Worm (Caenorhabditis elegans) whole organism, L3 larva: ENCODE results near the gene K01D12.1.

Source experiments
- elt-3 ChIP-seq, 3 experiments: fragments of 150-350 bp in 1 of 3; sonication (generic microtip) in 2 of 3; optimal IDR thresholded peaks; 2 replicates in 2 of 3; 4 replicates in 1 of 3; lab custom pipeline; 2014 to 2017; ENCODE audit warnings: missing biosample characterization in 3 of 3, missing genetic modification characterization in 3 of 3
- mml-1 ChIP-seq: fragments of 150-350 bp; sonication (generic microtip); optimal IDR thresholded peaks from 3 replicates; lab custom pipeline; 2014; ENCODE audit warnings: missing biosample characterization, missing genetic modification characterization
- pha-4 ChIP-seq: fragments of 150-350 bp; optimal IDR thresholded peaks from 2 replicates; lab custom pipeline; 2014; ENCODE audit warnings: missing biosample characterization, missing genetic modification reagents, missing genetic modification characterization

K01D12.1 gene

ce11 chrV:12427826-12428225 is 50.5 kb downstream of the K01D12.1 start:
- TF ChIP-seq mml-1 (tag; lab: Kevin White, UChicago) (no peak), pha-4 (no peak), elt-3 (tag; optimal IDR thresholded peaks at IDR 0.05; lab: Kevin White, UChicago) (no peak)
